Worm (Caenorhabditis elegans) whole organism, young adult: Measurements from ENCODE around the gene F21H7.12.

Experiments used
- B0019.2 ChIP-seq: fragments of 200-800 bp; sonication (Bioruptor generic); conservative IDR thresholded peaks from 2 replicates; pipeline ENCODE4 v1.3.6; 2022; ENCODE audit warnings: missing genetic modification reagents, missing genetic modification characterization, missing compliant biosample characterization
- B0336.3 ChIP-seq: fragments of 200-800 bp; sonication (Bioruptor generic); IDR thresholded peaks from 2 replicates; pipeline ENCODE4 v1.3.6; 2022; ENCODE audit warnings: missing genetic modification characterization, missing compliant biosample characterization
- C06A6.2 ChIP-seq: fragments of 200-800 bp; sonication (Bioruptor generic); conservative IDR thresholded peaks from 2 replicates; pipeline ENCODE4 v1.3.6; 2022; ENCODE audit warnings: missing genetic modification characterization, missing compliant biosample characterization
- F52B5.7 ChIP-seq: sonication (generic microtip); optimal IDR thresholded peaks from 2 replicates; lab custom pipeline; 2016; ENCODE audit warnings: mild to moderate bottlenecking, missing genetic modification characterization, missing compliant biosample characterization
- F55B11.4 ChIP-seq: sonication (generic microtip); optimal IDR thresholded peaks from 2 replicates; lab custom pipeline; 2016; ENCODE audit warnings: missing compliant biosample characterization, missing genetic modification characterization, borderline replicate concordance; ENCODE audit not compliant: insufficient read depth
- F57A8.1 ChIP-seq: fragments of 200-800 bp; sonication (Bioruptor generic); optimal IDR thresholded peaks from 2 replicates; lab custom pipeline; 2018; ENCODE audit warnings: mild to moderate bottlenecking, missing genetic modification characterization, moderate library complexity, missing compliant biosample characterization
- T07F8.4 ChIP-seq: sonication (generic microtip); optimal IDR thresholded peaks from 2 replicates; lab custom pipeline; 2016; ENCODE audit warnings: mild to moderate bottlenecking, missing genetic modification characterization, moderate library complexity, missing compliant biosample characterization
- T26A5.8 ChIP-seq: sonication (generic microtip); optimal IDR thresholded peaks from 2 replicates; lab custom pipeline; 2016; ENCODE audit warnings: missing genetic modification characterization, missing compliant biosample characterization
- athp-1 ChIP-seq: sonication (generic microtip); optimal IDR thresholded peaks from 2 replicates; lab custom pipeline; 2017; ENCODE audit warnings: mild to moderate bottlenecking, missing genetic modification characterization, missing compliant biosample characterization
- attf-5 ChIP-seq: fragments of 200-800 bp; sonication (Bioruptor generic); optimal IDR thresholded peaks from 2 replicates; lab custom pipeline; 2018; ENCODE audit warnings: mild to moderate bottlenecking, missing genetic modification characterization, missing compliant biosample characterization
- bed-2 ChIP-seq: fragments of 200-800 bp; sonication (Bioruptor generic); IDR thresholded peaks from 2 replicates; pipeline ENCODE4 v1.3.6; 2022; ENCODE audit warnings: missing genetic modification reagents, missing genetic modification characterization, missing compliant biosample characterization
- ceh-100 ChIP-seq: fragments of 200-800 bp; sonication (Bioruptor generic); IDR thresholded peaks from 2 replicates; pipeline ENCODE4 v1.3.6; 2022; ENCODE audit warnings: missing genetic modification reagents, missing genetic modification characterization, missing compliant biosample characterization
- ceh-27 ChIP-seq: fragments of 200-800 bp; sonication (Bioruptor generic); optimal IDR thresholded peaks from 2 replicates; lab custom pipeline; 2018; ENCODE audit warnings: mild to moderate bottlenecking, missing genetic modification characterization, moderate library complexity, missing compliant biosample characterization
- ceh-79 ChIP-seq: sonication (generic microtip); optimal IDR thresholded peaks from 2 replicates; lab custom pipeline; 2017; ENCODE audit warnings: mild to moderate bottlenecking, missing genetic modification characterization, missing compliant biosample characterization
- chd-7 ChIP-seq: sonication (generic microtip); optimal IDR thresholded peaks from 2 replicates; lab custom pipeline; 2016; ENCODE audit warnings: mild to moderate bottlenecking, missing genetic modification characterization, moderate library complexity, missing compliant biosample characterization
- ets-4 ChIP-seq: fragments of 200-800 bp; sonication (Bioruptor generic); optimal IDR thresholded peaks from 2 replicates; lab custom pipeline; 2018; ENCODE audit warnings: mild to moderate bottlenecking, missing genetic modification characterization, missing compliant biosample characterization
- gei-17 ChIP-seq: fragments of 200-800 bp; sonication (Bioruptor generic); optimal IDR thresholded peaks from 2 replicates; lab custom pipeline; 2018; ENCODE audit warnings: mild to moderate bottlenecking, missing genetic modification characterization, missing compliant biosample characterization
- hlh-26 ChIP-seq: fragments of 200-800 bp; sonication (Bioruptor generic); conservative IDR thresholded peaks from 2 replicates; pipeline ENCODE4 v1.3.6; 2022; ENCODE audit warnings: missing genetic modification reagents, missing genetic modification characterization, missing compliant biosample characterization
- hmg-20 ChIP-seq: fragments of 200-800 bp; sonication (Bioruptor generic); IDR thresholded peaks from 2 replicates; pipeline ENCODE4 v1.3.6; 2022; ENCODE audit warnings: missing genetic modification reagents, missing genetic modification characterization, missing compliant biosample characterization
- hsf-1 ChIP-seq: fragments of 200-800 bp; sonication (Bioruptor generic); IDR thresholded peaks from 2 replicates; pipeline ENCODE4 v1.3.6; 2022; ENCODE audit warnings: missing genetic modification reagents, missing genetic modification characterization, missing compliant biosample characterization
- lag-1 ChIP-seq: fragments of 200-800 bp; sonication (Bioruptor generic); IDR thresholded peaks from 2 replicates; pipeline ENCODE4 v1.3.6; 2022; ENCODE audit warnings: missing genetic modification reagents, missing genetic modification characterization, missing compliant biosample characterization
- lin-54 ChIP-seq: fragments of 200-800 bp; sonication (Bioruptor generic); optimal IDR thresholded peaks from 2 replicates; lab custom pipeline; 2018; ENCODE audit warnings: mild to moderate bottlenecking, missing genetic modification characterization, missing compliant biosample characterization
- snpc-4 ChIP-seq, 5 experiments: fragments of 150-350 bp in 1 of 5; sonication (generic microtip) in 4 of 5; optimal IDR thresholded peaks; 2 replicates each; lab custom pipeline; 2014 to 2018; ENCODE audit warnings: missing genetic modification characterization in 5 of 5, missing biosample characterization in 3 of 5, antibody characterized with exemption in 2 of 5, mild to moderate bottlenecking in 2 of 5, missing compliant biosample characterization in 2 of 5, missing genotype in 2 of 5, moderate library complexity in 2 of 5, missing genetic modification reagents in 1 of 5
- somi-1 ChIP-seq: fragments of 200-800 bp; sonication (Bioruptor generic); optimal IDR thresholded peaks from 2 replicates; lab custom pipeline; 2018; ENCODE audit warnings: mild to moderate bottlenecking, missing genetic modification characterization, missing compliant biosample characterization
- sptf-2 ChIP-seq: fragments of 200-800 bp; sonication (Bioruptor generic); optimal IDR thresholded peaks from 2 replicates; lab custom pipeline; 2018; ENCODE audit warnings: mild to moderate bottlenecking, missing genetic modification characterization, missing compliant biosample characterization
- tbx-9 ChIP-seq: sonication (generic microtip); optimal IDR thresholded peaks from 2 replicates; lab custom pipeline; 2016; ENCODE audit warnings: borderline replicate concordance, missing genetic modification characterization, inconsistent platforms, missing compliant biosample characterization
- unc-62 ChIP-seq: fragments of 150-350 bp; optimal IDR thresholded peaks from 2 replicates; lab custom pipeline; 2014; ENCODE audit warnings: missing biosample characterization, missing genetic modification reagents, missing genetic modification characterization
- xnd-1 ChIP-seq: sonication (generic microtip); optimal IDR thresholded peaks from 2 replicates; lab custom pipeline; 2016; ENCODE audit warnings: missing genotype, missing genetic modification reagents, missing genetic modification characterization, missing compliant biosample characterization
- zim-3 ChIP-seq: sonication (generic microtip); optimal IDR thresholded peaks from 2 replicates; lab custom pipeline; 2017; ENCODE audit warnings: mild to moderate bottlenecking, missing genetic modification characterization, moderate library complexity, missing compliant biosample characterization
- ztf-28 ChIP-seq: fragments of 200-800 bp; sonication (Bioruptor generic); IDR thresholded peaks from 2 replicates; pipeline ENCODE4 v1.3.6; 2022; ENCODE audit warnings: missing genetic modification reagents, missing genetic modification characterization, missing compliant biosample characterization
- ztf-3 ChIP-seq: fragments of 200-800 bp; sonication (Bioruptor generic); optimal IDR thresholded peaks from 2 replicates; lab custom pipeline; 2018; ENCODE audit warnings: mild to moderate bottlenecking, missing genetic modification characterization, missing compliant biosample characterization

Gene F21H7.12

ce11 chrV:16190485-16190884 lies 39.5 kb upstream of the F21H7.12 start, which contains the start of gene srh-281:
Gene srh-281 (plus strand): TSS chrV:16190785.
- no peak for TF ChIP-seq hlh-26 (GFP tag; lab: Robert Waterston, UW)
- TF ChIP-seq B0336.3 (GFP tag; lab: Robert Waterston, UW) = no peak
- no peak for TF ChIP-seq F55B11.4

- no peak for TF ChIP-seq hmg-20
- no peak for TF ChIP-seq sptf-2 (GFP tag; lab: Kevin White, UChicago)
These were observed 37.9 kb upstream of the F21H7.12 start, which contains the start of gene srh-279 for ce11 chrV:16192114-16192513. Gene srh-279 (plus strand): TSS chrV:16192414.

- TF ChIP-seq tbx-9 (tag; lab: Kevin White, UChicago) (no peak), bed-2 (GFP tag; lab: Robert Waterston, UW) (no peak), hsf-1 (GFP tag; lab: Robert Waterston, UW) (no peak), F57A8.1 (GFP tag; lab: Kevin White, UChicago) (no peak), F52B5.7 (no peak), F55B11.4 (no peak), sptf-2 (GFP tag; lab: Kevin White, UChicago) (no peak), ceh-27 (GFP tag; lab: Kevin White, UChicago) (no peak), gei-17 (no peak), ceh-79 (tag; lab: Kevin White, UChicago) (no peak), hmg-20 (no peak), C06A6.2 (GFP tag; lab: Robert Waterston, UW) (no peak), B0019.2 (GFP tag; lab: Robert Waterston, UW) (no peak), ztf-28 (no peak), lag-1 (GFP tag; lab: Robert Waterston, UW) (no peak), snpc-4 (GFP tag; optimal IDR thresholded peaks at IDR 0.05; lab: Kevin White, UChicago) (no peak), snpc-4 (tag; optimal IDR thresholded peaks at IDR 0.05; lab: Kevin White, UChicago) (no peak), xnd-1 (tag; lab: Kevin White, UChicago) (no peak)
These were observed 35.3 kb upstream of the F21H7.12 start, which contains the start of gene rabr-4 for ce11 chrV:16194639-16195038. Gene rabr-4 (plus strand): TSS chrV:16194939.

- TF ChIP-seq ztf-3 (GFP tag; lab: Kevin White, UChicago) (no peak), attf-5 (GFP tag; lab: Kevin White, UChicago) (no peak), zim-3 (no peak), hsf-1 (GFP tag; lab: Robert Waterston, UW) (no peak), ets-4 (GFP tag; lab: Kevin White, UChicago) (no peak), bed-2 (GFP tag; lab: Robert Waterston, UW) (no peak), unc-62 (no peak), chd-7 (tag; lab: Kevin White, UChicago) (no peak)
These were observed 34.6 kb upstream of the F21H7.12 start, which contains the start of gene rabr-3 for ce11 chrV:16195379-16195778. Gene rabr-3 (plus strand): TSS chrV:16195679.

- TF ChIP-seq tbx-9 (tag; lab: Kevin White, UChicago) = no peak
- TF ChIP-seq C06A6.2 (GFP tag; lab: Robert Waterston, UW) = no peak
- no peak for TF ChIP-seq lin-54 (GFP tag; lab: Kevin White, UChicago)
- no peak for TF ChIP-seq athp-1 (tag; lab: Kevin White, UChicago)
- TF ChIP-seq somi-1 (GFP tag; lab: Kevin White, UChicago) = no peak
- TF ChIP-seq ztf-28 = no peak
- no peak for TF ChIP-seq ceh-100
- no peak for TF ChIP-seq T07F8.4 (tag; lab: Kevin White, UChicago)
- TF ChIP-seq T26A5.8 (tag; lab: Kevin White, UChicago) = no peak
These were observed 31.9 kb upstream of the F21H7.12 start, which contains the start of gene F11A5.5 for ce11 chrV:16198016-16198415. Gene F11A5.5 (plus strand): TSS chrV:16198316.
